Worm (Caenorhabditis elegans) whole organism, late embryonic: Measurements from ENCODE around the gene ins-5.
A peak's percentile ranks its signal among the peaks of the same experiment; 100 is the strongest.

Source experiments
- F13H6.1 ChIP-seq: sonication (generic microtip); optimal IDR thresholded peaks from 2 replicates; lab custom pipeline; 2016; ENCODE audit warnings: missing genetic modification characterization, missing compliant biosample characterization
- K09A11.1 ChIP-seq: sonication (generic microtip); optimal IDR thresholded peaks from 2 replicates; lab custom pipeline; 2017; ENCODE audit warnings: antibody characterized with exemption, mild to moderate bottlenecking, missing genetic modification characterization, missing compliant biosample characterization; ENCODE audit not compliant: insufficient read depth
- ahr-1 ChIP-seq: sonication (generic microtip); optimal IDR thresholded peaks from 2 replicates; lab custom pipeline; 2016; ENCODE audit warnings: missing genetic modification characterization, missing compliant biosample characterization
- ceh-18 ChIP-seq: sonication (generic microtip); optimal IDR thresholded peaks from 2 replicates; lab custom pipeline; 2016; ENCODE audit warnings: missing genetic modification characterization, missing compliant biosample characterization
- ceh-19 ChIP-seq: fragments of 200-800 bp; sonication (Bioruptor generic); optimal IDR thresholded peaks from 2 replicates; lab custom pipeline; 2018; ENCODE audit warnings: mild to moderate bottlenecking, missing genetic modification characterization, missing compliant biosample characterization
- ceh-22 ChIP-seq: sonication (generic microtip); optimal IDR thresholded peaks from 2 replicates; lab custom pipeline; 2017; ENCODE audit warnings: missing biosample characterization, missing genetic modification characterization
- ceh-30 ChIP-seq: fragments of 150-350 bp; optimal IDR thresholded peaks from 2 replicates; lab custom pipeline; 2014; ENCODE audit warnings: missing biosample characterization, missing genetic modification characterization
- ceh-31 ChIP-seq: sonication (generic microtip); optimal IDR thresholded peaks from 2 replicates; lab custom pipeline; 2016; ENCODE audit warnings: missing genetic modification characterization, missing compliant biosample characterization
- ceh-34 ChIP-seq: sonication (generic microtip); optimal IDR thresholded peaks from 2 replicates; lab custom pipeline; 2016; ENCODE audit warnings: mild to moderate bottlenecking, missing genetic modification characterization, missing compliant biosample characterization
- ceh-6 ChIP-seq: fragments of 200-800 bp; sonication (Bioruptor generic); optimal IDR thresholded peaks from 2 replicates; lab custom pipeline; 2018; ENCODE audit warnings: mild to moderate bottlenecking, missing genetic modification characterization, missing compliant biosample characterization
- ceh-9 ChIP-seq: sonication (generic microtip); optimal IDR thresholded peaks from 2 replicates; lab custom pipeline; 2016; ENCODE audit warnings: mild to moderate bottlenecking, missing genetic modification characterization, inconsistent platforms, missing compliant biosample characterization
- dmd-4 ChIP-seq: sonication (generic microtip); optimal IDR thresholded peaks from 2 replicates; lab custom pipeline; 2016; ENCODE audit warnings: borderline replicate concordance, missing genetic modification characterization, missing compliant biosample characterization
- dve-1 ChIP-seq: sonication (generic microtip); optimal IDR thresholded peaks from 2 replicates; lab custom pipeline; 2017; ENCODE audit warnings: antibody characterized with exemption, mild to moderate bottlenecking, missing genetic modification characterization, missing compliant biosample characterization
- elt-2 ChIP-seq: sonication (generic microtip); optimal IDR thresholded peaks from 2 replicates; lab custom pipeline; 2016; ENCODE audit warnings: missing genetic modification reagents, missing genetic modification characterization, missing compliant biosample characterization
- fax-1 ChIP-seq: sonication (generic microtip); optimal IDR thresholded peaks from 2 replicates; lab custom pipeline; 2016; ENCODE audit warnings: missing genotype, missing genetic modification characterization, missing compliant biosample characterization
- hlh-15 ChIP-seq: sonication (generic microtip); optimal IDR thresholded peaks from 2 replicates; lab custom pipeline; 2016; ENCODE audit warnings: missing genetic modification characterization, missing compliant biosample characterization
- hlh-8 ChIP-seq: sonication (generic microtip); optimal IDR thresholded peaks from 2 replicates; lab custom pipeline; 2016; ENCODE audit warnings: missing genotype, missing genetic modification characterization, missing compliant biosample characterization
- lim-6 ChIP-seq: sonication (generic microtip); optimal IDR thresholded peaks from 2 replicates; lab custom pipeline; 2016; ENCODE audit warnings: missing genetic modification characterization, missing compliant biosample characterization
- madf-2 ChIP-seq: sonication (generic microtip); optimal IDR thresholded peaks from 2 replicates; lab custom pipeline; 2017; ENCODE audit warnings: missing genetic modification characterization, missing compliant biosample characterization
- nhr-11 ChIP-seq: fragments of 150-350 bp; optimal IDR thresholded peaks from 2 replicates; lab custom pipeline; 2014; ENCODE audit warnings: missing biosample characterization, missing genetic modification characterization
- npax-4 ChIP-seq: sonication (generic microtip); optimal IDR thresholded peaks from 2 replicates; lab custom pipeline; 2016; ENCODE audit warnings: missing genetic modification characterization, missing compliant biosample characterization
- pag-3 ChIP-seq: sonication (generic microtip); optimal IDR thresholded peaks from 2 replicates; lab custom pipeline; 2016; ENCODE audit warnings: missing compliant biosample characterization, missing genetic modification characterization, borderline replicate concordance
- pat-9 ChIP-seq: fragments of 200-800 bp; sonication (Bioruptor generic); optimal IDR thresholded peaks from 2 replicates; lab custom pipeline; 2018; ENCODE audit warnings: mild to moderate bottlenecking, missing genetic modification characterization, moderate library complexity, missing compliant biosample characterization
- pha-4 ChIP-seq: fragments of 150-350 bp; optimal IDR thresholded peaks from 2 replicates; lab custom pipeline; 2018; ENCODE audit warnings: missing biosample characterization, missing genetic modification reagents, missing genetic modification characterization
- pros-1 ChIP-seq: fragments of 150-350 bp; optimal IDR thresholded peaks from 2 replicates; lab custom pipeline; 2014; ENCODE audit warnings: missing biosample characterization, missing genetic modification reagents, missing genetic modification characterization
- rnt-1 ChIP-seq: sonication (generic microtip); optimal IDR thresholded peaks from 2 replicates; lab custom pipeline; 2016; ENCODE audit warnings: missing genetic modification characterization, missing compliant biosample characterization
- sox-2 ChIP-seq: fragments of 200-800 bp; sonication (Bioruptor generic); IDR thresholded peaks from 2 replicates; pipeline ENCODE4 v1.3.6; 2022; ENCODE audit warnings: missing genetic modification reagents, missing genetic modification characterization, missing compliant biosample characterization
- tbx-2 ChIP-seq: sonication (generic microtip); optimal IDR thresholded peaks from 2 replicates; lab custom pipeline; 2016; ENCODE audit warnings: missing genetic modification characterization, missing compliant biosample characterization
- unc-42 ChIP-seq: sonication (generic microtip); optimal IDR thresholded peaks from 2 replicates; lab custom pipeline; 2016; ENCODE audit warnings: missing genotype, missing genetic modification characterization, missing compliant biosample characterization
- unc-55 ChIP-seq: sonication (generic microtip); optimal IDR thresholded peaks from 2 replicates; lab custom pipeline; 2017; ENCODE audit warnings: missing biosample characterization, missing genetic modification reagents, missing genetic modification characterization
- zip-5 ChIP-seq: sonication (generic microtip); optimal IDR thresholded peaks from 2 replicates; lab custom pipeline; 2016; ENCODE audit warnings: missing genetic modification characterization, missing compliant biosample characterization
- ztf-16 ChIP-seq: sonication (generic microtip); optimal IDR thresholded peaks from 2 replicates; lab custom pipeline; 2017; ENCODE audit warnings: missing genetic modification characterization, missing compliant biosample characterization

Gene ins-5

ce11 chrII:5997257-5997656 lies at the start of gene ins-5:
Gene ins-5, plus strand, starts transcription at chrII:5997557.
- TF ChIP-seq tbx-2 (tag; lab: Kevin White, UChicago) (no peak), lim-6 (tag; lab: Kevin White, UChicago) (no peak), F13H6.1 (tag; lab: Kevin White, UChicago) (no peak), pag-3 (tag; lab: Kevin White, UChicago) (no peak), pros-1 (tag; lab: Kevin White, UChicago) (no peak), ceh-18 (tag; lab: Kevin White, UChicago) (no peak), elt-2 (tag; lab: Kevin White, UChicago) (no peak)

- TF ChIP-seq ceh-18 (tag; lab: Kevin White, UChicago) (no peak), ceh-19 (peak; percentile 50)
Observed at ce11 chrII:5948681-5949080, 48.7 kb upstream of the ins-5 start.

- TF ChIP-seq unc-42 (tag; lab: Kevin White, UChicago) (peak; percentile 90), ceh-31 (tag; lab: Kevin White, UChicago) (peak; percentile 7), hlh-8 (tag; lab: Kevin White, UChicago) (no peak), pat-9 (no peak)
Observed at ce11 chrII:5950657-5951056, 46.7 kb upstream of the ins-5 start.

- TF ChIP-seq ceh-30 (tag; lab: Kevin White, UChicago) (no peak), K09A11.1 (tag; lab: Kevin White, UChicago) (no peak), ceh-22 (no peak), zip-5 (no peak), ztf-16 (tag; lab: Kevin White, UChicago) (no peak), ceh-6 (GFP tag; lab: Kevin White, UChicago) (no peak), pros-1 (tag; lab: Kevin White, UChicago) (no peak), rnt-1 (no peak), unc-55 (GFP tag; lab: Kevin White, UChicago) (no peak), fax-1 (tag; lab: Kevin White, UChicago) (no peak), dmd-4 (tag; lab: Kevin White, UChicago) (no peak)
Observed at ce11 chrII:5951745-5952144, 45.6 kb upstream of the ins-5 start.

- no peak for TF ChIP-seq ceh-30 (tag; lab: Kevin White, UChicago)
- TF ChIP-seq unc-55 (GFP tag; lab: Kevin White, UChicago): no peak
- no peak for TF ChIP-seq ceh-19
- no peak for TF ChIP-seq ceh-18 (tag; lab: Kevin White, UChicago)
- no peak for TF ChIP-seq K09A11.1 (tag; lab: Kevin White, UChicago)
- no peak for TF ChIP-seq pag-3 (tag; lab: Kevin White, UChicago)
- TF ChIP-seq pha-4 (tag; lab: Kevin White, UChicago): no peak
- no peak for TF ChIP-seq sox-2 (GFP tag; lab: Robert Waterston, UW)
- no peak for TF ChIP-seq dve-1 (tag; lab: Kevin White, UChicago)
- TF ChIP-seq dmd-4 (tag; lab: Kevin White, UChicago): no peak
- no peak for TF ChIP-seq pros-1 (tag; lab: Kevin White, UChicago)
- no peak for TF ChIP-seq npax-4 (tag; lab: Kevin White, UChicago)
- TF ChIP-seq ahr-1 (tag; lab: Kevin White, UChicago): no peak
- TF ChIP-seq elt-2 (tag; lab: Kevin White, UChicago): no peak
- TF ChIP-seq hlh-15 (tag; lab: Kevin White, UChicago): no peak
- no peak for TF ChIP-seq nhr-11 (tag; lab: Kevin White, UChicago)
- TF ChIP-seq ceh-34 (tag; lab: Kevin White, UChicago): no peak
- no peak for TF ChIP-seq madf-2 (tag; lab: Kevin White, UChicago)
- TF ChIP-seq ceh-9 (tag; lab: Kevin White, UChicago): no peak
- TF ChIP-seq, all 69 proteins: peak for 0
Observed at ce11 chrII:5952214-5952613, 45.1 kb upstream of the ins-5 start.
